Fruit fly (Drosophila melanogaster) whole organism, prepupa: ENCODE data around the gene CG11670.

Source experiments
- Ets96B ChIP-seq: fragments of 200-800 bp; optimal IDR thresholded peaks from 2 replicates; lab custom pipeline; 2019; ENCODE audit warnings: missing biosample characterization, mild to moderate bottlenecking, missing genetic modification characterization, moderate library complexity
- Hr38 ChIP-seq: sonication (Bioruptor generic); optimal IDR thresholded peaks from 2 replicates; lab custom pipeline; 2016; ENCODE audit warnings: missing biosample characterization, missing genetic modification characterization
- OdsH ChIP-seq: fragments of 200-800 bp; sonication (Bioruptor generic); optimal IDR thresholded peaks from 3 replicates; lab custom pipeline; 2016; ENCODE audit warnings: missing biosample characterization, missing genetic modification characterization

DNA sequence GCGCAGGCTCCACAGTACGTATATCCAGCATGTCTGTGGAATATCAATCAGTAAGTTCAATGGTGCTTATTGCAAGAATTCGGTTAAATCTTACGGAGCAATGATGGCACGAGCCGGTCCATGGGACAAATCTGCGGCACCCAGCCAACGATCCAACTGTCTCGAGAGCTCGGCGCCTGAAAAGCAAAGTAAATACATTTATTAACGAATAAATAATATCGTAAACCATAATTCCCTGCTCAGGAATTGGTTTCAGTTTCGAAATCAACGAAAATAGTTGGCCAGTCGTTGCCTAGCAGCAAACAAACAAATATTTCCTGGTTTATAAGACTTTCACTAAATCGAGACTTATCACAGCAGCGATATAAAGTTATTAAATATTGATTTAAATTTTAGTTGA lies 32.3 kb upstream of the CG11670 start, which contains the start of gene CG11656:
- TF ChIP-seq Hr38 (GFP tag; lab: Kevin White, UChicago) (no peak), Ets96B (no peak), OdsH (GFP tag; lab: Kevin White, UChicago) (no peak)
